Worm (Caenorhabditis elegans) whole organism, mixed stage, embryonic: Measurements from ENCODE around the gene hpo-28.

Experiments
- M03D4.4 ChIP-seq: sonication (generic microtip); optimal IDR thresholded peaks from 2 replicates; lab custom pipeline; 2017; ENCODE audit warnings: mild to moderate bottlenecking, missing genetic modification characterization, missing compliant biosample characterization
- bed-3 ChIP-seq: fragments of 200-800 bp; sonication (Bioruptor generic); optimal IDR thresholded peaks from 3 replicates; lab custom pipeline; 2018; ENCODE audit warnings: mild to moderate bottlenecking, missing genetic modification characterization, moderate library complexity, missing compliant biosample characterization
- blmp-1 ChIP-seq: fragments of 150-350 bp; optimal IDR thresholded peaks from 2 replicates; lab custom pipeline; 2014; ENCODE audit warnings: missing biosample characterization, missing genetic modification characterization
- ceh-39 ChIP-seq: fragments of 150-350 bp; optimal IDR thresholded peaks from 2 replicates; lab custom pipeline; 2014; ENCODE audit warnings: missing biosample characterization, missing genetic modification characterization
- ceh-43 ChIP-seq: fragments of 200-800 bp; sonication (Bioruptor generic); optimal IDR thresholded peaks from 2 replicates; lab custom pipeline; 2018; ENCODE audit warnings: mild to moderate bottlenecking, missing genetic modification characterization, moderate library complexity, missing compliant biosample characterization
- ceh-83 ChIP-seq: fragments of 200-800 bp; sonication (Bioruptor generic); optimal IDR thresholded peaks from 2 replicates; lab custom pipeline; 2018; ENCODE audit warnings: mild to moderate bottlenecking, missing genetic modification characterization, missing compliant biosample characterization
- ces-1 ChIP-seq: fragments of 150-350 bp; optimal IDR thresholded peaks from 2 replicates; lab custom pipeline; 2014; ENCODE audit warnings: missing biosample characterization, missing genetic modification reagents, missing genetic modification characterization
- cnd-1 ChIP-seq: fragments of 200-800 bp; sonication (Bioruptor generic); optimal IDR thresholded peaks from 2 replicates; lab custom pipeline; 2018; ENCODE audit warnings: mild to moderate bottlenecking, missing genetic modification characterization, missing compliant biosample characterization
- drap-1 ChIP-seq: fragments of 200-800 bp; sonication (Bioruptor generic); optimal IDR thresholded peaks from 3 replicates; lab custom pipeline; 2018; ENCODE audit warnings: mild to moderate bottlenecking, missing genetic modification characterization, missing compliant biosample characterization
- elt-1 ChIP-seq: sonication (generic microtip); optimal IDR thresholded peaks from 2 replicates; lab custom pipeline; 2017; ENCODE audit warnings: missing genetic modification characterization, mild to moderate bottlenecking, missing compliant biosample characterization, antibody characterized with exemption, moderate library complexity, borderline replicate concordance; ENCODE audit not compliant: insufficient read depth
- elt-3 ChIP-seq: fragments of 150-350 bp; optimal IDR thresholded peaks from 2 replicates; lab custom pipeline; 2014; ENCODE audit warnings: missing biosample characterization, missing genetic modification characterization
- flh-1 ChIP-seq: fragments of 200-800 bp; sonication (Bioruptor generic); optimal IDR thresholded peaks from 2 replicates; lab custom pipeline; 2018; ENCODE audit warnings: mild to moderate bottlenecking, missing genetic modification characterization, moderate library complexity, missing compliant biosample characterization
- ham-2 ChIP-seq: fragments of 200-800 bp; sonication (Bioruptor generic); optimal IDR thresholded peaks from 2 replicates; lab custom pipeline; 2018; ENCODE audit warnings: mild to moderate bottlenecking, missing genetic modification characterization, missing compliant biosample characterization
- hlh-1 ChIP-seq: fragments of 150-350 bp; optimal IDR thresholded peaks from 2 replicates; lab custom pipeline; 2014; ENCODE audit warnings: missing biosample characterization, missing genetic modification reagents, missing genetic modification characterization
- lin-13 ChIP-seq: fragments of 150-350 bp; optimal IDR thresholded peaks from 2 replicates; lab custom pipeline; 2014; ENCODE audit warnings: missing biosample characterization, missing genetic modification characterization
- lin-32 ChIP-seq: fragments of 200-800 bp; sonication (Bioruptor generic); optimal IDR thresholded peaks from 2 replicates; lab custom pipeline; 2018; ENCODE audit warnings: mild to moderate bottlenecking, missing genetic modification characterization, missing compliant biosample characterization
- lsy-2 ChIP-seq: fragments of 150-350 bp; optimal IDR thresholded peaks from 2 replicates; lab custom pipeline; 2014; ENCODE audit warnings: missing biosample characterization, missing genetic modification characterization
- mab-5 ChIP-seq: fragments of 150-350 bp; optimal IDR thresholded peaks from 2 replicates; lab custom pipeline; 2014; ENCODE audit warnings: missing biosample characterization, missing genetic modification characterization
- mep-1 ChIP-seq: fragments of 150-350 bp; optimal IDR thresholded peaks from 2 replicates; lab custom pipeline; 2017; ENCODE audit warnings: missing biosample characterization, missing genetic modification reagents, missing genetic modification characterization, inconsistent platforms
- mls-2 ChIP-seq: sonication (generic microtip); optimal IDR thresholded peaks from 2 replicates; lab custom pipeline; 2016; ENCODE audit warnings: mild to moderate bottlenecking, missing genetic modification characterization, moderate library complexity, missing compliant biosample characterization
- nhr-12 ChIP-seq: fragments of 150-350 bp; optimal IDR thresholded peaks from 2 replicates; lab custom pipeline; 2014; ENCODE audit warnings: missing biosample characterization, missing genetic modification characterization
- nhr-2 ChIP-seq: fragments of 150-350 bp; optimal IDR thresholded peaks from 2 replicates; lab custom pipeline; 2014; ENCODE audit warnings: missing biosample characterization, missing genetic modification characterization
- nhr-237 ChIP-seq: fragments of 150-350 bp; optimal IDR thresholded peaks from 2 replicates; lab custom pipeline; 2014; ENCODE audit warnings: missing biosample characterization, missing genetic modification characterization
- nhr-28 ChIP-seq: fragments of 150-350 bp; optimal IDR thresholded peaks from 2 replicates; lab custom pipeline; 2014; ENCODE audit warnings: missing biosample characterization, missing genetic modification characterization
- nhr-76 ChIP-seq: sonication (generic microtip); optimal IDR thresholded peaks from 2 replicates; lab custom pipeline; 2017; ENCODE audit warnings: missing biosample characterization, missing genetic modification characterization
- pha-4 ChIP-seq: fragments of 150-350 bp; optimal IDR thresholded peaks from 2 replicates; lab custom pipeline; 2018; ENCODE audit warnings: missing biosample characterization, missing genetic modification reagents, missing genetic modification characterization
- sem-2 ChIP-seq: fragments of 200-800 bp; sonication (Bioruptor generic); optimal IDR thresholded peaks from 2 replicates; lab custom pipeline; 2018; ENCODE audit warnings: mild to moderate bottlenecking, missing genetic modification characterization, missing compliant biosample characterization
- snpc-4 ChIP-seq: fragments of 150-350 bp; optimal IDR thresholded peaks from 2 replicates; lab custom pipeline; 2014; ENCODE audit warnings: missing biosample characterization, missing genetic modification characterization
- sptf-1 ChIP-seq: sonication (generic microtip); optimal IDR thresholded peaks from 2 replicates; lab custom pipeline; 2017; ENCODE audit warnings: mild to moderate bottlenecking, missing genetic modification characterization, moderate library complexity, missing compliant biosample characterization
- tbx-8 ChIP-seq: fragments of 200-800 bp; sonication (Bioruptor generic); optimal IDR thresholded peaks from 2 replicates; lab custom pipeline; 2018; ENCODE audit warnings: mild to moderate bottlenecking, missing genetic modification characterization, moderate library complexity, missing compliant biosample characterization
- unc-120 ChIP-seq: sonication (generic microtip); optimal IDR thresholded peaks from 2 replicates; lab custom pipeline; 2017; ENCODE audit warnings: missing genetic modification characterization, missing compliant biosample characterization; ENCODE audit not compliant: poor library complexity, severe bottlenecking
- unc-39 ChIP-seq: fragments of 150-350 bp; optimal IDR thresholded peaks from 2 replicates; lab custom pipeline; 2014; ENCODE audit warnings: missing biosample characterization, missing genetic modification characterization
- unc-62 ChIP-seq: fragments of 150-350 bp; optimal IDR thresholded peaks from 2 replicates; lab custom pipeline; 2014; ENCODE audit warnings: missing biosample characterization, missing genetic modification reagents, missing genetic modification characterization
- zip-8 ChIP-seq: fragments of 150-350 bp; optimal IDR thresholded peaks from 2 replicates; lab custom pipeline; 2014; ENCODE audit warnings: missing biosample characterization, missing genetic modification characterization
- ztf-11 ChIP-seq: fragments of 150-350 bp; optimal IDR thresholded peaks from 2 replicates; lab custom pipeline; 2014; ENCODE audit warnings: missing biosample characterization, missing genetic modification characterization

hpo-28 gene

ce11 chrIII:5718385-5718784 lies 9.3 kb upstream of the hpo-28 start:
- TF ChIP-seq ces-1 (GFP tag; lab: Kevin White, UChicago) (peak; percentile 26), tbx-8 (GFP tag; lab: Kevin White, UChicago) (no peak), bed-3 (GFP tag; lab: Kevin White, UChicago) (no peak), lin-32 (GFP tag; lab: Kevin White, UChicago) (no peak), lin-13 (no peak), flh-1 (GFP tag; lab: Kevin White, UChicago) (no peak), ham-2 (GFP tag; lab: Kevin White, UChicago) (no peak), unc-62 (peak; percentile 23), ceh-43 (no peak), elt-1 (no peak), hlh-1 (tag; lab: Kevin White, UChicago) (no peak), M03D4.4 (tag; lab: Kevin White, UChicago) (no peak), elt-3 (tag; lab: Kevin White, UChicago) (no peak), nhr-28 (tag; lab: Kevin White, UChicago) (no peak), sptf-1 (tag; lab: Kevin White, UChicago) (no peak), drap-1 (GFP tag; lab: Kevin White, UChicago) (no peak), mep-1 (tag; lab: Kevin White, UChicago) (no peak), nhr-2 (tag; lab: Kevin White, UChicago) (peak; percentile 91), cnd-1 (tag; lab: Kevin White, UChicago) (no peak), lsy-2 (tag; lab: Kevin White, UChicago) (no peak), nhr-12 (tag; lab: Kevin White, UChicago) (no peak), mab-5 (no peak), unc-120 (tag; lab: Kevin White, UChicago) (no peak), nhr-237 (tag; lab: Kevin White, UChicago) (no peak), mls-2 (no peak), ceh-39 (tag; lab: Kevin White, UChicago) (peak; percentile 50), nhr-76 (no peak), blmp-1 (tag; lab: Kevin White, UChicago) (no peak), sem-2 (GFP tag; lab: Kevin White, UChicago) (no peak), ztf-11 (tag; lab: Kevin White, UChicago) (peak; percentile 6), zip-8 (tag; lab: Kevin White, UChicago) (peak; percentile 89), pha-4 (tag; lab: Kevin White, UChicago) (no peak), unc-39 (tag; lab: Kevin White, UChicago) (no peak), ceh-83 (GFP tag; lab: Kevin White, UChicago) (no peak), snpc-4 (tag; lab: Kevin White, UChicago) (no peak)

ce11 chrIII:5717173-5717748 lies 8.1 kb upstream of the hpo-28 start:
- TF ChIP-seq elt-1 (no peak), ceh-39 (tag; lab: Kevin White, UChicago) (no peak), unc-39 (tag; lab: Kevin White, UChicago) (no peak), nhr-76 (no peak), hlh-1 (tag; lab: Kevin White, UChicago) (no peak), lsy-2 (tag; lab: Kevin White, UChicago) (no peak), nhr-237 (tag; lab: Kevin White, UChicago) (no peak), lin-32 (GFP tag; lab: Kevin White, UChicago) (no peak), mls-2 (no peak), sem-2 (GFP tag; lab: Kevin White, UChicago) (no peak), elt-3 (tag; lab: Kevin White, UChicago) (no peak), tbx-8 (GFP tag; lab: Kevin White, UChicago) (no peak), drap-1 (GFP tag; lab: Kevin White, UChicago) (no peak), mep-1 (tag; lab: Kevin White, UChicago) (no peak), unc-120 (tag; lab: Kevin White, UChicago) (no peak), M03D4.4 (tag; lab: Kevin White, UChicago) (no peak), nhr-12 (tag; lab: Kevin White, UChicago) (no peak), cnd-1 (tag; lab: Kevin White, UChicago) (no peak), zip-8 (tag; lab: Kevin White, UChicago) (no peak), ceh-83 (GFP tag; lab: Kevin White, UChicago) (no peak)

DNA sequence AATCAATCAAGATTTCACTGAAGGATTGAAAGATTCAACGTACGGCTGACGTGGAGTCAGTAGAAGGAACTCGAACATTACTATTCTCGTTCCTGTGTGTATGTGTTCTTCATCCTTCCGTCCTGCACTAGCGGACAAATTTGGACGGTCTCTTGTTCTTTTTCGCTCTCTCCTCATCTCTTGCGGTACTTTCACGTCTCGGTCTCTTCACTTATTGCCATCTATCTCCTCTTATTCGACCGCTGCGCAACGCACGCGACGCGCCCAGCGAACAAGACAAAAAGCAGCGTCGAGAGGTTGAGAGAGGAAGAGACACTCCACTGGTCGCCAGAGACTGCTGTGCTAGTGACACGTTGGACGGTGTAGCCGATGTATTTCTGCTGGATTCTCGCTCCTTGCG lies 6.3 kb upstream of the hpo-28 start:
- TF ChIP-seq bed-3 (GFP tag; lab: Kevin White, UChicago) (no peak), mls-2 (peak; percentile 33), sptf-1 (tag; lab: Kevin White, UChicago) (peak; percentile 30), tbx-8 (GFP tag; lab: Kevin White, UChicago) (no peak), pha-4 (tag; lab: Kevin White, UChicago) (peak; percentile 78), elt-3 (tag; lab: Kevin White, UChicago) (no peak), blmp-1 (tag; lab: Kevin White, UChicago) (no peak), lsy-2 (tag; lab: Kevin White, UChicago) (peak; percentile 53), unc-62 (peak; percentile 68), ztf-11 (tag; lab: Kevin White, UChicago) (peak; percentile 40), lin-32 (GFP tag; lab: Kevin White, UChicago) (no peak), unc-39 (tag; lab: Kevin White, UChicago) (no peak), nhr-76 (no peak), ces-1 (GFP tag; lab: Kevin White, UChicago) (peak; percentile 80), flh-1 (GFP tag; lab: Kevin White, UChicago) (no peak), nhr-28 (tag; lab: Kevin White, UChicago) (no peak), sem-2 (GFP tag; lab: Kevin White, UChicago) (no peak), mab-5 (no peak), hlh-1 (tag; lab: Kevin White, UChicago) (peak; percentile 42), M03D4.4 (tag; lab: Kevin White, UChicago) (no peak), nhr-237 (tag; lab: Kevin White, UChicago) (peak; percentile 54), snpc-4 (tag; lab: Kevin White, UChicago) (no peak), lin-13 (peak; percentile 50), nhr-2 (tag; lab: Kevin White, UChicago) (peak; percentile 3), elt-1 (peak; percentile 41), ceh-39 (tag; lab: Kevin White, UChicago) (peak; percentile 48), drap-1 (GFP tag; lab: Kevin White, UChicago) (peak; percentile 38), unc-120 (tag; lab: Kevin White, UChicago) (peak; percentile 86), mep-1 (tag; lab: Kevin White, UChicago) (peak; percentile 88), ceh-43 (no peak), cnd-1 (tag; lab: Kevin White, UChicago) (no peak), ham-2 (GFP tag; lab: Kevin White, UChicago) (peak; percentile 91), nhr-12 (tag; lab: Kevin White, UChicago) (no peak), ceh-83 (GFP tag; lab: Kevin White, UChicago) (no peak), zip-8 (tag; lab: Kevin White, UChicago) (peak; percentile 25)
- TF ChIP-seq, all 35 proteins: peak for 18
